Worm (Caenorhabditis elegans) whole organism, L3 larva: ENCODE measurements around the gene ilys-6.

Experiments
- ZK546.5 ChIP-seq: sonication (generic microtip); optimal IDR thresholded peaks from 2 replicates; lab custom pipeline; 2017; ENCODE audit warnings: missing biosample characterization, missing genetic modification characterization
- ceh-16 ChIP-seq: sonication (generic microtip); optimal IDR thresholded peaks from 2 replicates; lab custom pipeline; 2017; ENCODE audit warnings: missing biosample characterization, missing genetic modification characterization
- ceh-28 ChIP-seq: fragments of 150-350 bp; optimal IDR thresholded peaks from 2 replicates; lab custom pipeline; 2014; ENCODE audit warnings: missing biosample characterization, missing genetic modification reagents, missing genetic modification characterization
- ceh-9 ChIP-seq: sonication (generic microtip); optimal IDR thresholded peaks from 2 replicates; lab custom pipeline; 2018; ENCODE audit warnings: missing biosample characterization, missing genetic modification characterization
- daf-12 ChIP-seq: fragments of 150-350 bp; optimal IDR thresholded peaks from 2 replicates; lab custom pipeline; 2014; ENCODE audit warnings: missing biosample characterization, missing genetic modification reagents, missing genetic modification characterization
- egl-5 ChIP-seq: fragments of 150-350 bp; optimal IDR thresholded peaks from 2 replicates; lab custom pipeline; 2017; ENCODE audit warnings: missing biosample characterization, missing genetic modification reagents, missing genetic modification characterization, inconsistent platforms
- elt-1 ChIP-seq: fragments of 150-350 bp; optimal IDR thresholded peaks from 2 replicates; lab custom pipeline; 2014; ENCODE audit warnings: missing biosample characterization, missing genetic modification characterization
- elt-2 ChIP-seq: sonication (generic microtip); optimal IDR thresholded peaks from 2 replicates; lab custom pipeline; 2016; ENCODE audit warnings: missing genetic modification reagents, mild to moderate bottlenecking, missing genetic modification characterization, missing compliant biosample characterization
- eor-1 ChIP-seq, 2 experiments: fragments of 150-350 bp; optimal IDR thresholded peaks; 2 replicates each; lab custom pipeline; 2014 to 2018; ENCODE audit warnings: missing biosample characterization in 2 of 2, missing genetic modification characterization in 2 of 2
- fkh-10 ChIP-seq: sonication (generic microtip); optimal IDR thresholded peaks from 2 replicates; lab custom pipeline; 2017; ENCODE audit warnings: missing biosample characterization, missing genetic modification reagents, missing genetic modification characterization
- fkh-2 ChIP-seq: fragments of 150-350 bp; optimal IDR thresholded peaks from 2 replicates; lab custom pipeline; 2014; ENCODE audit warnings: missing biosample characterization, missing genetic modification reagents, missing genetic modification characterization
- fos-1 ChIP-seq: fragments of 150-350 bp; optimal IDR thresholded peaks from 2 replicates; lab custom pipeline; 2014; ENCODE audit warnings: missing biosample characterization, missing genetic modification characterization
- hmg-11 ChIP-seq: sonication (generic microtip); optimal IDR thresholded peaks from 2 replicates; lab custom pipeline; 2016; ENCODE audit warnings: missing genetic modification characterization, missing compliant biosample characterization
- jun-1 ChIP-seq: fragments of 150-350 bp; optimal IDR thresholded peaks from 2 replicates; lab custom pipeline; 2014; ENCODE audit warnings: missing biosample characterization, missing genetic modification reagents, missing genetic modification characterization
- lin-15B ChIP-seq: fragments of 150-350 bp; optimal IDR thresholded peaks from 2 replicates; lab custom pipeline; 2014; ENCODE audit warnings: missing biosample characterization, missing genetic modification characterization
- lin-39 ChIP-seq: fragments of 150-350 bp; optimal IDR thresholded peaks from 2 replicates; lab custom pipeline; 2018; ENCODE audit warnings: missing biosample characterization, missing genetic modification reagents, missing genetic modification characterization
- nfya-1 ChIP-seq: sonication (generic microtip); optimal IDR thresholded peaks from 2 replicates; lab custom pipeline; 2017; ENCODE audit warnings: missing genetic modification characterization, mild to moderate bottlenecking, missing compliant biosample characterization, antibody characterized with exemption, moderate library complexity; ENCODE audit not compliant: insufficient read depth
- nhr-23 ChIP-seq: fragments of 150-350 bp; optimal IDR thresholded peaks from 2 replicates; lab custom pipeline; 2014; ENCODE audit warnings: missing biosample characterization, missing genetic modification reagents, missing genetic modification characterization
- nhr-237 ChIP-seq: fragments of 150-350 bp; optimal IDR thresholded peaks from 2 replicates; lab custom pipeline; 2014; ENCODE audit warnings: missing biosample characterization, missing genetic modification characterization
- nhr-25 ChIP-seq: sonication (generic microtip); optimal IDR thresholded peaks from 2 replicates; lab custom pipeline; 2017; ENCODE audit warnings: missing biosample characterization, missing genetic modification characterization
- nhr-28 ChIP-seq: fragments of 150-350 bp; optimal IDR thresholded peaks from 2 replicates; lab custom pipeline; 2014; ENCODE audit warnings: missing biosample characterization, missing genetic modification characterization
- nhr-43 ChIP-seq: sonication (generic microtip); optimal IDR thresholded peaks from 2 replicates; lab custom pipeline; 2016; ENCODE audit warnings: mild to moderate bottlenecking, missing genetic modification characterization, missing compliant biosample characterization; ENCODE audit not compliant: poor library complexity, severe bottlenecking
- nhr-67 ChIP-seq: fragments of 150-350 bp; optimal IDR thresholded peaks from 2 replicates; lab custom pipeline; 2014; ENCODE audit warnings: missing biosample characterization, missing genetic modification characterization
- nhr-76 ChIP-seq: fragments of 150-350 bp; sonication (generic microtip); optimal IDR thresholded peaks from 5 replicates; lab custom pipeline; 2014; ENCODE audit warnings: missing biosample characterization, missing genetic modification characterization
- nhr-77 ChIP-seq: fragments of 150-350 bp; optimal IDR thresholded peaks from 2 replicates; lab custom pipeline; 2014; ENCODE audit warnings: missing biosample characterization, missing genetic modification characterization
- pha-4 ChIP-seq: fragments of 150-350 bp; optimal IDR thresholded peaks from 2 replicates; lab custom pipeline; 2014; ENCODE audit warnings: missing biosample characterization, missing genetic modification reagents, missing genetic modification characterization
- sea-2 ChIP-seq: fragments of 150-350 bp; sonication (generic microtip); optimal IDR thresholded peaks from 4 replicates; lab custom pipeline; 2014; ENCODE audit warnings: missing biosample characterization, missing genetic modification reagents, missing genetic modification characterization
- snpc-4 ChIP-seq: fragments of 150-350 bp; optimal IDR thresholded peaks from 2 replicates; lab custom pipeline; 2014; ENCODE audit warnings: missing biosample characterization, missing genetic modification characterization
- tbx-2 ChIP-seq: sonication (generic microtip); optimal IDR thresholded peaks from 2 replicates; lab custom pipeline; 2016; ENCODE audit warnings: mild to moderate bottlenecking, missing genetic modification characterization, missing compliant biosample characterization
- unc-62 ChIP-seq: fragments of 150-350 bp; sonication (generic microtip); optimal IDR thresholded peaks from 4 replicates; lab custom pipeline; 2014; ENCODE audit warnings: missing biosample characterization, missing genetic modification reagents, missing genetic modification characterization
- zag-1 ChIP-seq: fragments of 150-350 bp; optimal IDR thresholded peaks from 2 replicates; lab custom pipeline; 2014; ENCODE audit warnings: missing biosample characterization, missing genetic modification characterization
- ztf-4 ChIP-seq: fragments of 150-350 bp; optimal IDR thresholded peaks from 2 replicates; lab custom pipeline; 2014; ENCODE audit warnings: missing biosample characterization, missing genetic modification characterization

The ilys-6 gene

ce11 chrIV:4042274-4042673 lies 21.2 kb downstream of the ilys-6 start, which contains the start of gene cdc-73:
Gene cdc-73 (plus strand): TSS chrIV:4042575.
- TF ChIP-seq nhr-23 (tag; lab: Kevin White, UChicago): peak; percentile 10
- no peak for TF ChIP-seq nhr-28 (tag; lab: Kevin White, UChicago)
- peak; percentile 35 for TF ChIP-seq nfya-1 (tag; lab: Kevin White, UChicago)
- TF ChIP-seq pha-4 (tag; lab: Kevin White, UChicago): peak; percentile 39
- peak; percentile 35 for TF ChIP-seq snpc-4 (tag; lab: Kevin White, UChicago)
- peak; percentile 19 for TF ChIP-seq lin-15B (tag; lab: Kevin White, UChicago)
- TF ChIP-seq lin-39 (tag; lab: Kevin White, UChicago): no peak

- TF ChIP-seq nfya-1 (tag; lab: Kevin White, UChicago) (no peak), sea-2 (no peak), nhr-237 (tag; lab: Kevin White, UChicago) (no peak), ztf-4 (tag; lab: Kevin White, UChicago) (no peak), nhr-77 (tag; lab: Kevin White, UChicago) (no peak), hmg-11 (tag; lab: Kevin White, UChicago) (no peak), ZK546.5 (tag; lab: Kevin White, UChicago) (no peak), fkh-2 (tag; lab: Kevin White, UChicago) (no peak), pha-4 (tag; lab: Kevin White, UChicago) (no peak)
Observed at ce11 chrIV:4041006-4041405, 22.5 kb downstream of the ilys-6 start.

- TF ChIP-seq egl-5 (no peak), elt-1 (tag; lab: Kevin White, UChicago) (no peak), nhr-237 (tag; lab: Kevin White, UChicago) (no peak), jun-1 (tag; lab: Kevin White, UChicago) (no peak), nhr-43 (no peak), fos-1 (tag; lab: Kevin White, UChicago) (no peak), fkh-10 (GFP tag; lab: Kevin White, UChicago) (no peak), unc-62 (GFP tag; lab: Kevin White, UChicago) (no peak), nhr-76 (tag; lab: Kevin White, UChicago) (no peak), snpc-4 (tag; lab: Kevin White, UChicago) (no peak), nhr-25 (tag; lab: Kevin White, UChicago) (no peak), eor-1 (tag; optimal IDR thresholded peaks at IDR 0.05; lab: Kevin White, UChicago) (no peak), ceh-16 (tag; lab: Kevin White, UChicago) (no peak), nhr-67 (tag; lab: Kevin White, UChicago) (no peak)
- TF ChIP-seq, all 47 proteins: peak for 0
Observed at ce11 chrIV:4039984-4040383, 23.5 kb downstream of the ilys-6 start, which contains the start of gene F35F11.2. Gene F35F11.2 (plus strand): TSS chrIV:4040284.

- TF ChIP-seq hmg-11 (tag; lab: Kevin White, UChicago) (peak; percentile 54), fkh-10 (GFP tag; lab: Kevin White, UChicago) (peak; percentile 23), nfya-1 (tag; lab: Kevin White, UChicago) (peak; percentile 73), tbx-2 (peak; percentile 29), pha-4 (tag; lab: Kevin White, UChicago) (peak; percentile 22), ceh-28 (tag; lab: Kevin White, UChicago) (no peak), zag-1 (tag; lab: Kevin White, UChicago) (no peak), lin-39 (tag; lab: Kevin White, UChicago) (peak; percentile 79), ceh-9 (no peak), elt-2 (tag; lab: Kevin White, UChicago) (peak; percentile 44), lin-15B (tag; lab: Kevin White, UChicago) (peak; percentile 41), daf-12 (tag; lab: Kevin White, UChicago) (no peak), snpc-4 (tag; lab: Kevin White, UChicago) (no peak)
- TF ChIP-seq, all 47 proteins: peak for 8
Observed at ce11 chrIV:4034883-4035282, 28.6 kb downstream of the ilys-6 start, which contains the start of gene hlh-30. Gene hlh-30 (minus strand): TSS chrIV:4034951.

DNA sequence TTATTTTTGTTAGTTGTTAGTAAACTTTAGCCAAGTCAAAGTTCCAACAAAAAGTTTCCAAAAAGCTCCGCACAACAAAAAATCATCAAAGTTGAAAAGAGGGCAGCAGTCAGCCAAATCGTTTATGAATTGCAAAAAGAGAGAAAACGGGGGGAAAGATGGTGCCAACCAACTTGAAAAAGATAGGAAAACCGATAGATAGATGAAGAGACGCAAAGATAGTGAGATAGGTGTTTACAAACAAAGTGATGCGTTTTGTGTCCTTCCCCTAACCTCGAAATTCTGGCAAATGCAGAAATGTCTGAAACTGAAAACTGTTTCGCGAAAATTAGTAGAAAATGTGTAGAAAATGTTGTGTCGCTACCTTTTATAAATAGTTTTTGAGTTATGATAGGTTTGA lies 30.0 kb downstream of the ilys-6 start:
- TF ChIP-seq daf-12 (tag; lab: Kevin White, UChicago) (no peak), elt-2 (tag; lab: Kevin White, UChicago) (peak; percentile 19), fkh-2 (tag; lab: Kevin White, UChicago) (peak; percentile 55), pha-4 (tag; lab: Kevin White, UChicago) (peak; percentile 72)
